Worm (Caenorhabditis elegans): Measurements from ENCODE around the gene R144.10.

DNA sequence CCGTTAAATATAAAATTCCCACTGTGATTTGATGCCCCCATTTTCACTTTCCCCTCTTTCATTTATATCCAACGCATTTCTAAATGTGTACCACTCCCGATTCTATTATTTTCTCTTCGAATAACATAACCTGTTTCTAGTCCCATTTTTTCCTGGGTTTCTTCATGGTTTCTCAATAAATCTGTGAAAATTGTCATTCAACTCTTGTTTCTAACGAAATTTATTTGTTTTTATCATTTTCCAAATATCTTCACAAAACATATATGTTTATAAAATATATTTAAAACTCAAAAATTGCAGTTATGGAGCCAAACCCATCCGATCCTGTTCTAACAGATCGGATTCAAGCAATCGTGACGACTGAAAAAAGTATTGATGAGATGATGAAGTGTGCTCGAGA is 18.8 kb upstream of the R144.10 start, which contains the start of gene mdt-11:
- no peak for TF ChIP-seq mep-1 (tag; optimal IDR thresholded peaks at IDR 0.05)
- no peak for TF ChIP-seq lin-13 (tag; optimal IDR thresholded peaks at IDR 0.05)
- no peak for TF ChIP-seq flh-1 (GFP tag; optimal IDR thresholded peaks at IDR 0.05)
- no peak for TF ChIP-seq nhr-237 (tag; optimal IDR thresholded peaks at IDR 0.05)
- TF ChIP-seq snpc-4 (tag; optimal IDR thresholded peaks at IDR 0.05), result no peak
- no peak for TF ChIP-seq pha-4 (tag; optimal IDR thresholded peaks at IDR 0.05)
- TF ChIP-seq ceh-83 (GFP tag; optimal IDR thresholded peaks at IDR 0.05), result no peak
- no peak for TF ChIP-seq nhr-28 (tag; optimal IDR thresholded peaks at IDR 0.05)
- no peak for TF ChIP-seq hlh-1 (tag; optimal IDR thresholded peaks at IDR 0.05)
